Fruit fly (Drosophila melanogaster): Measurements from ENCODE around the gene CG32512.

The CG32512 gene

dm6 chrX:21044831-21045447 lies 22.4 kb downstream of the CG32512 start, which contains the start of gene Cbs (continued):
- TF ChIP-seq prd (optimal IDR thresholded peaks at IDR 0.05) (no peak), prd (GFP tag; IDR thresholded peaks at IDR 0.05) (peak; percentile 78), pzg (GFP tag; optimal IDR thresholded peaks at IDR 0.05) (no peak), CG9609 (GFP tag; optimal IDR thresholded peaks at IDR 0.05) (no peak), fd64A (GFP tag; optimal IDR thresholded peaks at IDR 0.05) (no peak), wek (GFP tag; optimal IDR thresholded peaks at IDR 0.05) (no peak), Sry-β (GFP tag; optimal IDR thresholded peaks at IDR 0.05) (no peak), Abd-B (GFP tag; optimal IDR thresholded peaks at IDR 0.05) (peak; percentile 22), CG4328 (GFP tag; optimal IDR thresholded peaks at IDR 0.05) (peak; percentile 62), CG5180 (GFP tag; optimal IDR thresholded peaks at IDR 0.05) (peak; percentile 28), CG17612 (GFP tag; IDR thresholded peaks at IDR 0.05) (peak; percentile 61; the same call in 1 of the 2 replicates), CkIIα-i1 (GFP tag; IDR thresholded peaks at IDR 0.05) (no peak), sr (GFP tag; IDR thresholded peaks at IDR 0.05) (peak; percentile 19; the same call in 1 of the 3 replicates), CG31441 (GFP tag; IDR thresholded peaks at IDR 0.05) (peak; percentile 76), CG10267 (tag; optimal IDR thresholded peaks at IDR 0.05) (peak; percentile 49), Neu2 (GFP tag; optimal IDR thresholded peaks at IDR 0.05; ENCODE audit: borderline replicate concordance) (no peak), CG5245 (GFP tag; optimal IDR thresholded peaks at IDR 0.05) (peak; percentile 17), bcd (GFP tag; optimal IDR thresholded peaks at IDR 0.05) (peak; percentile 66), D19B (GFP tag; optimal IDR thresholded peaks at IDR 0.05) (peak; percentile 67), Poxn (GFP tag; IDR thresholded peaks at IDR 0.05) (peak; percentile 43; the same call in 1 of the 2 replicates), CG4820 (GFP tag; optimal IDR thresholded peaks at IDR 0.05) (peak; percentile 50), CG3847 (GFP tag; IDR thresholded peaks at IDR 0.05) (peak; percentile 75), CG9817 (tag; optimal IDR thresholded peaks at IDR 0.05) (peak; percentile 45), gfzf (GFP tag; optimal IDR thresholded peaks at IDR 0.05) (no peak), kay (GFP tag; optimal IDR thresholded peaks at IDR 0.05) (no peak), CG8281 (tag; optimal IDR thresholded peaks at IDR 0.05) (peak; percentile 26), CG8290 (GFP tag; optimal IDR thresholded peaks at IDR 0.05) (no peak), CG8290 (tag; optimal IDR thresholded peaks at IDR 0.05) (peak in 1 of 2 experiments; percentile 76), sisA (GFP tag; IDR thresholded peaks at IDR 0.05) (peak; percentile 67), Dref (GFP tag; IDR thresholded peaks at IDR 0.05) (no peak), corto (GFP tag; optimal IDR thresholded peaks at IDR 0.05) (no peak), CG6254 (GFP tag; optimal IDR thresholded peaks at IDR 0.05) (no peak), CG10654 (GFP tag; optimal IDR thresholded peaks at IDR 0.05) (peak; percentile 54), CG6791 (GFP tag; IDR thresholded peaks at IDR 0.05; ENCODE audit: partially characterized antibody) (no peak), slou (GFP tag; optimal IDR thresholded peaks at IDR 0.05) (peak; percentile 58), h (optimal IDR thresholded peaks at IDR 0.05) (no peak), CG7839 (tag; optimal IDR thresholded peaks at IDR 0.05) (peak; percentile 83), H15 (GFP tag; IDR thresholded peaks at IDR 0.05) (0 out of 3 replicates have a peak, but pooled peaks have one; percentile 56), Ets65A (GFP tag) (peak; percentile 29), CG8944 (GFP tag; optimal IDR thresholded peaks at IDR 0.05) (no peak), bsh (GFP tag; optimal IDR thresholded peaks at IDR 0.05) (peak in 1 of 2 experiments; percentile 59), CG13424 (tag; optimal IDR thresholded peaks at IDR 0.05) (peak; percentile 72), CG1024 (GFP tag; IDR thresholded peaks at IDR 0.05) (0 out of 2 replicates have a peak, but pooled peaks have one; percentile 32), Side (GFP tag; optimal IDR thresholded peaks at IDR 0.05) (no peak), wdn (GFP tag; IDR thresholded peaks at IDR 0.05) (peak; percentile 76), mld (GFP tag; IDR thresholded peaks at IDR 0.05; ENCODE audit: partially characterized antibody) (no peak), CG6272 (GFP tag; IDR thresholded peaks at IDR 0.05) (peak; percentile 69), CG42726 (GFP tag; IDR thresholded peaks at IDR 0.05; ENCODE audit: partially characterized antibody) (no peak), tgo (GFP tag; IDR thresholded peaks at IDR 0.05) (peak; percentile 48; the same call in 2 of the 3 replicates), CG11456 (GFP tag; IDR thresholded peaks at IDR 0.05) (peak; percentile 76; the same call in 2 of the 3 replicates)

Measured in whole organism, embryonic.